Worm (Caenorhabditis elegans) whole organism, L3 larva: Measurements from ENCODE around the gene gcy-27.

Experiments used
- ama-1 ChIP-seq: fragments of 150-350 bp; optimal IDR thresholded peaks from 2 replicates; lab custom pipeline; 2018
- ceh-16 ChIP-seq: sonication (generic microtip); optimal IDR thresholded peaks from 2 replicates; lab custom pipeline; 2017; ENCODE audit warnings: missing biosample characterization, missing genetic modification characterization
- ceh-9 ChIP-seq: sonication (generic microtip); optimal IDR thresholded peaks from 2 replicates; lab custom pipeline; 2018; ENCODE audit warnings: missing biosample characterization, missing genetic modification characterization
- daf-12 ChIP-seq: fragments of 150-350 bp; optimal IDR thresholded peaks from 2 replicates; lab custom pipeline; 2014; ENCODE audit warnings: missing biosample characterization, missing genetic modification reagents, missing genetic modification characterization
- egl-27 ChIP-seq: sonication (generic microtip); optimal IDR thresholded peaks from 4 replicates; lab custom pipeline; 2017; ENCODE audit warnings: missing biosample characterization, missing genetic modification reagents, missing genetic modification characterization
- fos-1 ChIP-seq: fragments of 150-350 bp; optimal IDR thresholded peaks from 2 replicates; lab custom pipeline; 2014; ENCODE audit warnings: missing biosample characterization, missing genetic modification characterization
- pha-4 ChIP-seq: fragments of 150-350 bp; optimal IDR thresholded peaks from 2 replicates; lab custom pipeline; 2014; ENCODE audit warnings: missing biosample characterization, missing genetic modification reagents, missing genetic modification characterization
- pqm-1 ChIP-seq: fragments of 150-350 bp; optimal IDR thresholded peaks from 2 replicates; lab custom pipeline; 2017; ENCODE audit warnings: missing biosample characterization, missing genetic modification characterization, inconsistent platforms
- skn-1 ChIP-seq: fragments of 150-350 bp; optimal IDR thresholded peaks from 2 replicates; lab custom pipeline; 2014; ENCODE audit warnings: missing biosample characterization, missing genetic modification characterization
- tbx-2 ChIP-seq: sonication (generic microtip); optimal IDR thresholded peaks from 2 replicates; lab custom pipeline; 2016; ENCODE audit warnings: mild to moderate bottlenecking, missing genetic modification characterization, missing compliant biosample characterization

ce11 chrIV:17395910-17396309, 40.5 kb downstream of the gcy-27 start, which contains the start of gene sru-15:
- TF ChIP-seq daf-12 (tag; lab: Kevin White, UChicago) = no peak
- no peak for TF ChIP-seq ceh-9 (tag; lab: Kevin White, UChicago)
- TF ChIP-seq ceh-16 (tag; lab: Kevin White, UChicago) = no peak
- TF ChIP-seq ama-1 = no peak
- TF ChIP-seq fos-1 (tag; lab: Kevin White, UChicago) = no peak
- no peak for TF ChIP-seq skn-1 (tag; lab: Kevin White, UChicago)
- TF ChIP-seq egl-27 = no peak
- TF ChIP-seq pqm-1 (tag; lab: Kevin White, UChicago) = no peak
- TF ChIP-seq tbx-2 (tag; lab: Kevin White, UChicago) = no peak
- no peak for TF ChIP-seq pha-4 (tag; lab: Kevin White, UChicago)
